Fruit fly (Drosophila melanogaster) whole organism, embryonic: ENCODE measurements around the gene CG31174.

ENCODE experiments used
- Eip74EF ChIP-seq, 2 experiments: fragments of 200-800 bp in 1 of 2; fragments of >200 bp in 1 of 2; sonication (Bioruptor generic) in 1 of 2; optimal IDR thresholded peaks; 2 replicates each; lab custom pipeline; 2017 to 2019; ENCODE audit warnings: missing biosample characterization in 2 of 2, missing genetic modification characterization in 2 of 2, mild to moderate bottlenecking in 1 of 2, moderate library complexity in 1 of 2
- aop ChIP-seq: fragments of 200-800 bp; sonication (Bioruptor generic); IDR thresholded peaks from 2 replicates; pipeline ENCODE4 v1.3.6; 2022; ENCODE audit warnings: missing biosample characterization, missing genetic modification characterization
- pros ChIP-seq: fragments of 200-800 bp; sonication (Bioruptor generic); optimal IDR thresholded peaks from 3 replicates; lab custom pipeline; 2019; ENCODE audit warnings: missing biosample characterization, mild to moderate bottlenecking, missing genetic modification characterization, moderate library complexity
- toy ChIP-seq: fragments of 200-800 bp; sonication (Bioruptor generic); IDR thresholded peaks from 2 replicates; pipeline ENCODE4 v1.3.6; 2022; ENCODE audit warnings: missing biosample characterization, missing genetic modification characterization

DNA sequence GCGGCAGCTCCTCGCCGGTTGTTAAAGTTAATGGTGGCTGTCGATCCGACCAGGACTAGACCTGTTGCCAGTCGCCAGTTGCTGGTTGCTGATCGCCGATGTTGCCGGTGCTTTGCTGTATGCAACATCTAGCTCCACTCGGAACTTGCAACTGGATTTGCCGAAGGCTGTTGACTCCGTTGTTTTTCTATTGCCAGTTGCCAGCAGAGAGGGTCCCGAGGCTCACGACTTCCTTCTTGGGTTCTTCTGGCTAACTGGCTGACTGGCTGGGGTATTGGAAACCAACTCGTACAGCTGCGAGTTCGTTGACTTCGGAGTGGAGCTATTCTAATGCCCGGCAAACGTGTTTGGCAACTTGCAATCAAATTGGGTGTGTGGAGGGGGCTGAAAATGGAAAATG lies 38.3 kb downstream of the CG31174 start:
- no peak for TF ChIP-seq aop (GFP tag; lab: Robert Waterston, UW)
- TF ChIP-seq pros: no peak
- no peak for TF ChIP-seq toy (GFP tag; lab: Robert Waterston, UW)
- no peak for TF ChIP-seq Eip74EF (GFP tag; optimal IDR thresholded peaks at IDR 0.05; lab: Kevin White, UChicago)
